Worm (Caenorhabditis elegans): Measurements from ENCODE around the gene srxa-19.

srxa-19 gene

ce11 chrV:10160954-10161353 lies 38.4 kb upstream of the srxa-19 start, which contains the start of gene C51E3.10 (continued):
- TF ChIP-seq T20F7.1 (GFP tag; optimal IDR thresholded peaks at IDR 0.05) (no peak), snpc-1.2 (GFP tag; IDR thresholded peaks at IDR 0.05) (no peak), sdz-12 (GFP tag; optimal IDR thresholded peaks at IDR 0.05) (no peak), nhr-76 (tag; optimal IDR thresholded peaks at IDR 0.05) (no peak), hlh-30 (tag; optimal IDR thresholded peaks at IDR 0.05; ENCODE audit: insufficient read depth) (peak; percentile 68), dve-1 (tag; optimal IDR thresholded peaks at IDR 0.05; ENCODE audit: insufficient read depth) (peak; percentile 70), dpl-1 (GFP tag; optimal IDR thresholded peaks at IDR 0.05) (no peak), pha-4 (GFP tag; IDR thresholded peaks at IDR 0.05) (0 out of 2 replicates have a peak, but pooled peaks have one; percentile 8), pha-4 (tag; optimal IDR thresholded peaks at IDR 0.05) (no peak), tag-97 (GFP tag; IDR thresholded peaks at IDR 0.05) (no peak), Y105C5A.15 (GFP tag; IDR thresholded peaks at IDR 0.05) (no peak), F26F4.8 (GFP tag; conservative IDR thresholded peaks at IDR 0.05) (no peak), unc-62 (GFP tag; optimal IDR thresholded peaks at IDR 0.05 in 1 of 2) (peak in 1 of 2 experiments; percentile 89), unc-62 (tag; optimal IDR thresholded peaks at IDR 0.05) (no peak), mes-2 (tag; optimal IDR thresholded peaks at IDR 0.05; ENCODE audit: poor library complexity, severe bottlenecking) (no peak), nhr-48 (tag; optimal IDR thresholded peaks at IDR 0.05) (peak; percentile 18), lsy-2 (tag; optimal IDR thresholded peaks at IDR 0.05) (peak in 1 of 2 experiments; percentile 32), mdl-1 (tag; optimal IDR thresholded peaks at IDR 0.05) (peak in 1 of 2 experiments; percentile 77), lin-1 (GFP tag; IDR thresholded peaks at IDR 0.05) (peak; percentile 71; the same call in 1 of the 2 replicates), nhr-25 (tag; optimal IDR thresholded peaks at IDR 0.05; ENCODE audit: borderline replicate concordance, insufficient read depth) (no peak), mxl-3 (GFP tag; optimal IDR thresholded peaks at IDR 0.05) (peak; percentile 76)

- peak; percentile 82 for TF ChIP-seq dmd-6 (GFP tag; IDR thresholded peaks at IDR 0.05)
- TF ChIP-seq lin-1 (GFP tag; IDR thresholded peaks at IDR 0.05), result no peak
- no peak for TF ChIP-seq nhr-25 (tag; optimal IDR thresholded peaks at IDR 0.05; ENCODE audit: borderline replicate concordance, insufficient read depth)
- peak; percentile 54 for TF ChIP-seq nhr-28 (tag; optimal IDR thresholded peaks at IDR 0.05)
- TF ChIP-seq mdl-1 (tag; optimal IDR thresholded peaks at IDR 0.05), result peak in 1 of 2 experiments; percentile 64
- no peak for TF ChIP-seq daf-16 (GFP tag; optimal IDR thresholded peaks at IDR 0.05)
- TF ChIP-seq daf-16 (tag; optimal IDR thresholded peaks at IDR 0.05), result peak; percentile 66
- peak; percentile 87 for TF ChIP-seq php-3 (GFP tag; IDR thresholded peaks at IDR 0.05)
- peak; percentile 31 for TF ChIP-seq nhr-77 (tag; optimal IDR thresholded peaks at IDR 0.05)
- no peak for TF ChIP-seq lin-38 (GFP tag; IDR thresholded peaks at IDR 0.05)
- TF ChIP-seq hlh-30 (tag; optimal IDR thresholded peaks at IDR 0.05; ENCODE audit: insufficient read depth), result peak; percentile 42
- no peak for TF ChIP-seq nhr-11 (tag; optimal IDR thresholded peaks at IDR 0.05)
- peak; percentile 64 for TF ChIP-seq dve-1 (tag; optimal IDR thresholded peaks at IDR 0.05; ENCODE audit: insufficient read depth)
- peak; percentile 1 for TF ChIP-seq pqm-1 (tag; optimal IDR thresholded peaks at IDR 0.05)
Observed at ce11 chrV:10159972-10160371, 37.4 kb upstream of the srxa-19 start.

- TF ChIP-seq nhr-102 (tag; optimal IDR thresholded peaks at IDR 0.05) (no peak), D1046.2 (GFP tag; IDR thresholded peaks at IDR 0.05) (no peak), cey-2 (tag; optimal IDR thresholded peaks at IDR 0.05; ENCODE audit: borderline replicate concordance, insufficient read depth) (no peak), hlh-30 (tag; optimal IDR thresholded peaks at IDR 0.05; ENCODE audit: insufficient read depth) (no peak), zfp-2 (tag; optimal IDR thresholded peaks at IDR 0.05) (no peak), ZK337.2 (GFP tag; IDR thresholded peaks at IDR 0.05) (no peak), mes-2 (tag; optimal IDR thresholded peaks at IDR 0.05; ENCODE audit: poor library complexity, severe bottlenecking) (no peak), Y5F2A.4 (GFP tag; optimal IDR thresholded peaks at IDR 0.05) (no peak), lin-1 (GFP tag; IDR thresholded peaks at IDR 0.05) (no peak), madf-5 (GFP tag; IDR thresholded peaks at IDR 0.05) (no peak), F49E8.2 (tag; optimal IDR thresholded peaks at IDR 0.05; ENCODE audit: borderline replicate concordance) (no peak), jun-1 (tag; optimal IDR thresholded peaks at IDR 0.05) (no peak), T26A8.4 (GFP tag; IDR thresholded peaks at IDR 0.05) (no peak), nhr-28 (tag; optimal IDR thresholded peaks at IDR 0.05) (no peak), nhr-41 (GFP tag; IDR thresholded peaks at IDR 0.05) (no peak), dpl-1 (GFP tag; optimal IDR thresholded peaks at IDR 0.05) (no peak)
Observed at ce11 chrV:10158528-10158927, 36.0 kb upstream of the srxa-19 start, which contains the start of gene srsx-30. TSS of gene srsx-30 (plus strand) at chrV:10158828.
